Worm (Caenorhabditis elegans) whole organism, late embryonic: ENCODE measurements around the gene set-4.

ENCODE experiments used
- F13H6.1 ChIP-seq: sonication (generic microtip); optimal IDR thresholded peaks from 2 replicates; lab custom pipeline; 2016; ENCODE audit warnings: missing genetic modification characterization, missing compliant biosample characterization
- T23F11.4 ChIP-seq: fragments of 200-800 bp; sonication (Bioruptor generic); optimal IDR thresholded peaks from 2 replicates; lab custom pipeline; 2018; ENCODE audit warnings: mild to moderate bottlenecking, missing genetic modification characterization, missing compliant biosample characterization
- ama-1 ChIP-seq: fragments of 150-350 bp; optimal IDR thresholded peaks from 2 replicates; lab custom pipeline; 2014
- ceh-18 ChIP-seq: sonication (generic microtip); optimal IDR thresholded peaks from 2 replicates; lab custom pipeline; 2016; ENCODE audit warnings: missing genetic modification characterization, missing compliant biosample characterization
- ceh-19 ChIP-seq: fragments of 200-800 bp; sonication (Bioruptor generic); optimal IDR thresholded peaks from 2 replicates; lab custom pipeline; 2018; ENCODE audit warnings: mild to moderate bottlenecking, missing genetic modification characterization, missing compliant biosample characterization
- ceh-22 ChIP-seq: sonication (generic microtip); optimal IDR thresholded peaks from 2 replicates; lab custom pipeline; 2017; ENCODE audit warnings: missing biosample characterization, missing genetic modification characterization
- ceh-31 ChIP-seq: sonication (generic microtip); optimal IDR thresholded peaks from 2 replicates; lab custom pipeline; 2016; ENCODE audit warnings: missing genetic modification characterization, missing compliant biosample characterization
- ceh-34 ChIP-seq: sonication (generic microtip); optimal IDR thresholded peaks from 2 replicates; lab custom pipeline; 2016; ENCODE audit warnings: mild to moderate bottlenecking, missing genetic modification characterization, missing compliant biosample characterization
- ceh-45 ChIP-seq: fragments of 200-800 bp; sonication (Bioruptor generic); IDR thresholded peaks from 2 replicates; pipeline ENCODE4 v1.3.6; 2022; ENCODE audit warnings: missing genetic modification reagents, missing genetic modification characterization, missing compliant biosample characterization
- ceh-48 ChIP-seq: sonication (generic microtip); optimal IDR thresholded peaks from 2 replicates; lab custom pipeline; 2016; ENCODE audit warnings: missing genetic modification characterization, inconsistent platforms, missing compliant biosample characterization
- ceh-9 ChIP-seq: sonication (generic microtip); optimal IDR thresholded peaks from 2 replicates; lab custom pipeline; 2016; ENCODE audit warnings: mild to moderate bottlenecking, missing genetic modification characterization, inconsistent platforms, missing compliant biosample characterization
- che-1 ChIP-seq: sonication (generic microtip); optimal IDR thresholded peaks from 2 replicates; lab custom pipeline; 2016; ENCODE audit warnings: mild to moderate bottlenecking, missing genetic modification characterization, missing compliant biosample characterization
- dmd-4 ChIP-seq: sonication (generic microtip); optimal IDR thresholded peaks from 2 replicates; lab custom pipeline; 2016; ENCODE audit warnings: borderline replicate concordance, missing genetic modification characterization, missing compliant biosample characterization
- dve-1 ChIP-seq: sonication (generic microtip); optimal IDR thresholded peaks from 2 replicates; lab custom pipeline; 2017; ENCODE audit warnings: antibody characterized with exemption, mild to moderate bottlenecking, missing genetic modification characterization, missing compliant biosample characterization
- ets-4 ChIP-seq: sonication (generic microtip); optimal IDR thresholded peaks from 2 replicates; lab custom pipeline; 2016; ENCODE audit warnings: missing genetic modification characterization, missing compliant biosample characterization
- eyg-1 ChIP-seq: sonication (generic microtip); optimal IDR thresholded peaks from 2 replicates; lab custom pipeline; 2016; ENCODE audit warnings: missing genotype, missing genetic modification characterization, missing compliant biosample characterization
- hlh-30 ChIP-seq: sonication (generic microtip); optimal IDR thresholded peaks from 2 replicates; lab custom pipeline; 2017; ENCODE audit warnings: antibody characterized with exemption, missing genetic modification characterization, missing compliant biosample characterization; ENCODE audit not compliant: insufficient read depth
- hlh-6 ChIP-seq: sonication (generic microtip); optimal IDR thresholded peaks from 2 replicates; lab custom pipeline; 2016; ENCODE audit warnings: missing genotype, missing genetic modification characterization, missing compliant biosample characterization
- hlh-8 ChIP-seq: sonication (generic microtip); optimal IDR thresholded peaks from 2 replicates; lab custom pipeline; 2016; ENCODE audit warnings: missing genotype, missing genetic modification characterization, missing compliant biosample characterization
- lin-11 ChIP-seq: fragments of 200-800 bp; sonication (Bioruptor generic); optimal IDR thresholded peaks from 2 replicates; lab custom pipeline; 2018; ENCODE audit warnings: mild to moderate bottlenecking, missing genetic modification characterization, missing compliant biosample characterization
- madf-2 ChIP-seq: sonication (generic microtip); optimal IDR thresholded peaks from 2 replicates; lab custom pipeline; 2017; ENCODE audit warnings: missing genetic modification characterization, missing compliant biosample characterization
- nfya-1 ChIP-seq: sonication (generic microtip); optimal IDR thresholded peaks from 2 replicates; lab custom pipeline; 2017; ENCODE audit warnings: missing genetic modification characterization, mild to moderate bottlenecking, missing compliant biosample characterization, antibody characterized with exemption, moderate library complexity
- npax-4 ChIP-seq: sonication (generic microtip); optimal IDR thresholded peaks from 2 replicates; lab custom pipeline; 2016; ENCODE audit warnings: missing genetic modification characterization, missing compliant biosample characterization
- pat-9 ChIP-seq: fragments of 200-800 bp; sonication (Bioruptor generic); optimal IDR thresholded peaks from 2 replicates; lab custom pipeline; 2018; ENCODE audit warnings: mild to moderate bottlenecking, missing genetic modification characterization, moderate library complexity, missing compliant biosample characterization
- pax-1 ChIP-seq: fragments of 150-350 bp; optimal IDR thresholded peaks from 2 replicates; lab custom pipeline; 2014; ENCODE audit warnings: missing biosample characterization, missing genetic modification characterization
- pqm-1 ChIP-seq: sonication (generic microtip); optimal IDR thresholded peaks from 2 replicates; lab custom pipeline; 2016; ENCODE audit warnings: missing genetic modification characterization, missing compliant biosample characterization
- pros-1 ChIP-seq: fragments of 150-350 bp; optimal IDR thresholded peaks from 2 replicates; lab custom pipeline; 2014; ENCODE audit warnings: missing biosample characterization, missing genetic modification reagents, missing genetic modification characterization
- ref-2 ChIP-seq: sonication (generic microtip); optimal IDR thresholded peaks from 2 replicates; lab custom pipeline; 2016; ENCODE audit warnings: missing genetic modification characterization, missing compliant biosample characterization
- rnt-1 ChIP-seq: sonication (generic microtip); optimal IDR thresholded peaks from 2 replicates; lab custom pipeline; 2016; ENCODE audit warnings: missing genetic modification characterization, missing compliant biosample characterization
- sox-4 ChIP-seq: sonication (generic microtip); optimal IDR thresholded peaks from 2 replicates; lab custom pipeline; 2017; ENCODE audit warnings: mild to moderate bottlenecking, missing genetic modification characterization, inconsistent platforms, missing compliant biosample characterization
- tbx-2 ChIP-seq: sonication (generic microtip); optimal IDR thresholded peaks from 2 replicates; lab custom pipeline; 2016; ENCODE audit warnings: missing genetic modification characterization, missing compliant biosample characterization
- tbx-7 ChIP-seq: sonication (generic microtip); optimal IDR thresholded peaks from 2 replicates; lab custom pipeline; 2016; ENCODE audit warnings: missing genotype, missing genetic modification characterization, missing compliant biosample characterization
- ttx-3 ChIP-seq: sonication (generic microtip); optimal IDR thresholded peaks from 2 replicates; lab custom pipeline; 2016; ENCODE audit warnings: missing genetic modification reagents, missing genetic modification characterization, missing compliant biosample characterization
- unc-3 ChIP-seq, 2 experiments: fragments of 200-800 bp in 1 of 2; sonication (Bioruptor generic) in 1 of 2; sonication (generic microtip) in 1 of 2; conservative IDR thresholded peaks in 1 of 2; optimal IDR thresholded peaks in 1 of 2; 2 replicates each; pipeline versions ENCODE4 v1.3.6 to Lab custom; 2016 to 2022; ENCODE audit warnings: missing compliant biosample characterization in 2 of 2, missing genetic modification characterization in 2 of 2, missing genetic modification reagents in 1 of 2
- unc-42 ChIP-seq: sonication (generic microtip); optimal IDR thresholded peaks from 2 replicates; lab custom pipeline; 2016; ENCODE audit warnings: missing genotype, missing genetic modification characterization, missing compliant biosample characterization
- unc-55 ChIP-seq: sonication (generic microtip); optimal IDR thresholded peaks from 2 replicates; lab custom pipeline; 2017; ENCODE audit warnings: missing biosample characterization, missing genetic modification reagents, missing genetic modification characterization
- zip-5 ChIP-seq: sonication (generic microtip); optimal IDR thresholded peaks from 2 replicates; lab custom pipeline; 2016; ENCODE audit warnings: missing genetic modification characterization, missing compliant biosample characterization

set-4 gene

DNA sequence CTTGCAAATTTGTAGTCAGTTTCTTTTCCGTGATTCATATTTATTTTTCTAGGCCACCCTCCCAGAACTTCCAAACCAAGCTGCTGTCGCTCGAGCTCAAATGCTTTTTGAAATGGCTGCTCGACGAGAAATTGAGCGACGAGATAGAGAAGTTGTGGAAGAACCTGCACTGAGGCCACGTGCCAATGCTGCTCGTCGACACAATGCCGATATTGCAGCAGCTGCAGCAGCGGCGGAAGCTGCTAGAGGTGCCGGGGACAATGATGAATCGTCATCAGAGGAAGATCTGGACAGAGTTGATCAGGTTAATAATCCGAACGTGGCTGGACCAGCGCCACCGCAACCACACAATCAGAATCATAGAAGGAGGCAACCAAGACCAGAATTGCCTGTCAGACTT, 42.2 kb upstream of the set-4 start:
- TF ChIP-seq unc-3 (GFP tag; conservative IDR thresholded peaks at IDR 0.05; lab: Robert Waterston, UW): no peak
- no peak for TF ChIP-seq unc-3 (tag; optimal IDR thresholded peaks at IDR 0.05; lab: Kevin White, UChicago)
- no peak for TF ChIP-seq F13H6.1 (tag; lab: Kevin White, UChicago)
- no peak for TF ChIP-seq npax-4 (tag; lab: Kevin White, UChicago)
- no peak for TF ChIP-seq pax-1 (tag; lab: Kevin White, UChicago)
- TF ChIP-seq che-1 (tag; lab: Kevin White, UChicago): no peak
- TF ChIP-seq, all 69 proteins: peak for 0

ce11 chrII:6371003-6371402, 39.9 kb upstream of the set-4 start, which contains the start of gene lin-23:
TSS of gene lin-23 (plus strand) at chrII:6371303.
- TF ChIP-seq tbx-7 (tag; lab: Kevin White, UChicago) (no peak), hlh-8 (tag; lab: Kevin White, UChicago) (no peak), tbx-2 (tag; lab: Kevin White, UChicago) (no peak), ref-2 (tag; lab: Kevin White, UChicago) (no peak), dmd-4 (tag; lab: Kevin White, UChicago) (no peak), ama-1 (lab: Kevin White, UChicago) (no peak), ceh-48 (tag; lab: Kevin White, UChicago) (no peak), zip-5 (tag; lab: Kevin White, UChicago) (no peak), pros-1 (tag; lab: Kevin White, UChicago) (no peak)

DNA sequence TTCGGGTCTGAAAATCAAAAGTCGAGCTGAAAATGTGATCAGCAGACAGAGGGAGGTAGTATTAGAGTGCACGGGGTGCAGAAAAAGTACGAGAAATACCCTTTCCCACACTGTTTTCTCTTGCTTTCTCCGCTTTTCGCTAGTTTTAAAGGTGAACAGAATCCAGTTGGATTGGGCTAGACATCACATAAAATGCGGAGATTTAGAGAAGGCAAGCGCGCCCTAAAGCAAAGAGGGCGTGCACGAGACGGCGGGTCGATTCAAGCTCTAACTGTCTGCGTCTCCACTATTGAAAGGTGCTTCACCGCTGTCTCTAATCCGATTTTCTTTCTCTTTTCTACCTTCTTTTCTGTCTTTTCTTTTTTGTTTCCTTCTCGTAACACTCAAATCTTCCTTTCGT, 39.0 kb upstream of the set-4 start:
- TF ChIP-seq sox-4 (tag; lab: Kevin White, UChicago) (no peak), ref-2 (tag; lab: Kevin White, UChicago) (peak; percentile 40), ceh-19 (GFP tag; lab: Kevin White, UChicago) (no peak), dve-1 (tag; lab: Kevin White, UChicago) (peak; percentile 63), tbx-2 (tag; lab: Kevin White, UChicago) (peak; percentile 71), ceh-34 (tag; lab: Kevin White, UChicago) (no peak), nfya-1 (tag; lab: Kevin White, UChicago) (peak; percentile 75), unc-42 (tag; lab: Kevin White, UChicago) (peak; percentile 96), madf-2 (no peak), tbx-7 (tag; lab: Kevin White, UChicago) (no peak), hlh-6 (no peak), ets-4 (tag; lab: Kevin White, UChicago) (peak; percentile 52), pqm-1 (tag; lab: Kevin White, UChicago) (no peak), ttx-3 (tag; lab: Kevin White, UChicago) (no peak), ceh-18 (peak; percentile 64), ceh-48 (tag; lab: Kevin White, UChicago) (peak; percentile 48), pax-1 (tag; lab: Kevin White, UChicago) (peak; percentile 79), hlh-30 (tag; lab: Kevin White, UChicago) (peak; percentile 98), lin-11 (no peak), ceh-45 (no peak), ceh-9 (tag; lab: Kevin White, UChicago) (no peak), F13H6.1 (tag; lab: Kevin White, UChicago) (no peak), T23F11.4 (GFP tag; lab: Kevin White, UChicago) (no peak), rnt-1 (tag; lab: Kevin White, UChicago) (peak; percentile 26), ceh-31 (tag; lab: Kevin White, UChicago) (peak; percentile 78), ceh-22 (tag; lab: Kevin White, UChicago) (no peak), eyg-1 (tag; lab: Kevin White, UChicago) (peak; percentile 0), pat-9 (tag; lab: Kevin White, UChicago) (no peak), unc-55 (GFP tag; lab: Kevin White, UChicago) (peak; percentile 86), zip-5 (tag; lab: Kevin White, UChicago) (no peak)
